Worm (Caenorhabditis elegans): ENCODE data around the gene dpy-21.

DNA sequence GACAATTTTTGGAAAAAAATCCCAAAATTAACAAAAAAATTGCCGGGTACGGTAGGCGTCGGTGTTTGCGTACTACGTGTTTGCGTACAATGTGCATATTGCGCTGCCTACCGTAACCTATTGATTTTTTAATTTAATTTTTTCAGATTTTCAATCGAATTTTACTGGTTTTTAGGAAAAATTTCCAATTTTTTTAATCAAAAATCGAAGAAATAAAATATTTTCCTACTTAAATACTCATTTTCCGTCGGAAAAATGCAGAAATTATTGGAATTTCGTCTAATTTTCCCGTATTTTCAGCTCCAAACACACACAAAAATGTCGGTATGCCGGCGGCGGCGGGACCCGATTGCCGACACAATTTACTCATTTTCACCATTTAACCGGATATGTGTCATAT is 37.0 kb upstream of the dpy-21 start, which contains the start of gene Y59A8B.21:
- TF ChIP-seq nhr-76 (tag; optimal IDR thresholded peaks at IDR 0.05) (no peak), elt-3 (tag; optimal IDR thresholded peaks at IDR 0.05) (no peak), efl-1 (optimal IDR thresholded peaks at IDR 0.05) (no peak), efl-1 (GFP tag; optimal IDR thresholded peaks at IDR 0.05 in 1 of 2) (no peak), tbx-2 (tag; optimal IDR thresholded peaks at IDR 0.05) (no peak), ceh-82 (tag; optimal IDR thresholded peaks at IDR 0.05) (no peak), nhr-90 (tag; optimal IDR thresholded peaks at IDR 0.05; ENCODE audit: poor library complexity) (no peak), lsy-2 (tag; optimal IDR thresholded peaks at IDR 0.05) (peak in 1 of 2 experiments; percentile 14), nhr-77 (tag; optimal IDR thresholded peaks at IDR 0.05) (no peak), blmp-1 (tag; optimal IDR thresholded peaks at IDR 0.05) (no peak)
